Fruit fly (Drosophila melanogaster) whole organism, larva: ENCODE data around the gene LPCAT.

ENCODE experiments used
- noc ChIP-seq: fragments of 200-800 bp; sonication (Bioruptor generic); optimal IDR thresholded peaks from 3 replicates; lab custom pipeline; 2019; ENCODE audit warnings: missing biosample characterization, mild to moderate bottlenecking, missing genetic modification characterization, moderate library complexity

Gene LPCAT

dm6 chrX:9556397-9556796, 23.4 kb downstream of the LPCAT start, which contains the start of gene CG15317:
TSS of gene CG15317 (minus strand) at chrX:9556544.
- no peak for TF ChIP-seq noc

- TF ChIP-seq noc, result peak; percentile 66
These were observed 25.4 kb downstream of the LPCAT start, which contains the start of gene RpS28b for dm6 chrX:9554346-9554808. TSS of gene RpS28b (plus strand) at chrX:9554623.

dm6 chrX:9553545-9554320, 26.1 kb downstream of the LPCAT start:
- TF ChIP-seq noc, result peak; percentile 88

dm6 chrX:9551179-9551578, 28.6 kb downstream of the LPCAT start:
- TF ChIP-seq noc, result no peak

dm6 chrX:9550565-9551145, 29.1 kb downstream of the LPCAT start, which contains the start of gene CG32700:
TSS of gene CG32700 (minus strand) at chrX:9550838.
- no peak for TF ChIP-seq noc

- TF ChIP-seq noc, result no peak
These were observed 35.3 kb downstream of the LPCAT start for dm6 chrX:9544457-9544856.

dm6 chrX:9533518-9533917, 46.3 kb downstream of the LPCAT start, which contains the start of gene CG34026:
TSS of gene CG34026 (plus strand) at chrX:9533818.
- no peak for TF ChIP-seq noc

dm6 chrX:9532453-9532852, 47.3 kb downstream of the LPCAT start:
- TF ChIP-seq noc, result no peak

dm6 chrX:9531869-9532268, 47.9 kb downstream of the LPCAT start:
- TF ChIP-seq noc, result no peak

dm6 chrX:9523543-9523942, 56.2 kb downstream of the LPCAT start:
- TF ChIP-seq noc, result no peak
